Worm (Caenorhabditis elegans): Measurements from ENCODE around the gene cku-70.
"Not testable (repeated sequence)": the region's sequence is repeated elsewhere in the genome, so short reads cannot be mapped to it uniquely, and the experiment has no call there.

The cku-70 gene

ce11 chrIII:11129363-11129762, 25.3 kb upstream of the cku-70 start:
- TF ChIP-seq unc-42 (tag; optimal IDR thresholded peaks at IDR 0.05) (peak; percentile 45), ceh-48 (tag; optimal IDR thresholded peaks at IDR 0.05) (peak; percentile 67), fkh-6 (tag; optimal IDR thresholded peaks at IDR 0.05) (no peak)

ce11 chrIII:11131475-11131874, 23.2 kb upstream of the cku-70 start, which contains the start of gene pha-1:
TSS of gene pha-1 (plus strand) at chrIII:11131775.
- not testable (repeated sequence) for TF ChIP-seq ceh-31, ttx-3, zip-5 (tag; optimal IDR thresholded peaks at IDR 0.05)

- TF ChIP-seq ceh-18 (tag; optimal IDR thresholded peaks at IDR 0.05) (no peak), nfya-1 (tag; optimal IDR thresholded peaks at IDR 0.05) (peak; percentile 16)
Measured at ce11 chrIII:11138922-11139321, 15.7 kb upstream of the cku-70 start, which contains the start of gene fbxa-128. TSS of gene fbxa-128 (minus strand) at chrIII:11139113.

- no peak for TF ChIP-seq sox-2 (GFP tag; IDR thresholded peaks at IDR 0.05)
- peak; percentile 59 for TF ChIP-seq ztf-16 (tag; optimal IDR thresholded peaks at IDR 0.05)
- peak; percentile 82 for TF ChIP-seq C08G9.2 (tag; optimal IDR thresholded peaks at IDR 0.05)
- TF ChIP-seq elt-2 (tag; optimal IDR thresholded peaks at IDR 0.05), result peak; percentile 74
- TF ChIP-seq nhr-232 (tag; optimal IDR thresholded peaks at IDR 0.05), result no peak
- peak; percentile 47 for TF ChIP-seq ttx-3 (tag; optimal IDR thresholded peaks at IDR 0.05)
- no peak for TF ChIP-seq elt-4 (tag; optimal IDR thresholded peaks at IDR 0.05)
- peak; percentile 36 for TF ChIP-seq dmd-4 (tag; optimal IDR thresholded peaks at IDR 0.05; ENCODE audit: borderline replicate concordance)
- TF ChIP-seq ceh-18 (tag; optimal IDR thresholded peaks at IDR 0.05), result peak; percentile 24
- no peak for TF ChIP-seq pha-4 (tag; optimal IDR thresholded peaks at IDR 0.05)
- TF ChIP-seq fax-1 (tag; optimal IDR thresholded peaks at IDR 0.05), result peak; percentile 80
- no peak for TF ChIP-seq unc-55 (GFP tag; optimal IDR thresholded peaks at IDR 0.05)
- TF ChIP-seq pros-1 (tag; optimal IDR thresholded peaks at IDR 0.05), result peak; percentile 38
- TF ChIP-seq C38D4.7 (GFP tag; optimal IDR thresholded peaks at IDR 0.05), result peak; percentile 15
- TF ChIP-seq ama-1 (optimal IDR thresholded peaks at IDR 0.05), result no peak
- peak; percentile 67 for TF ChIP-seq ceh-14 (tag; optimal IDR thresholded peaks at IDR 0.05)
- TF ChIP-seq unc-42 (tag; optimal IDR thresholded peaks at IDR 0.05), result peak; percentile 55
- no peak for TF ChIP-seq Y22D7AL.16 (tag; optimal IDR thresholded peaks at IDR 0.05)
- TF ChIP-seq fkh-6 (tag; optimal IDR thresholded peaks at IDR 0.05), result no peak
- no peak for TF ChIP-seq sox-4 (tag; optimal IDR thresholded peaks at IDR 0.05)
- TF ChIP-seq rnt-1 (tag; optimal IDR thresholded peaks at IDR 0.05), result peak; percentile 88
- peak; percentile 3 for TF ChIP-seq gmeb-2 (tag; optimal IDR thresholded peaks at IDR 0.05)
- TF ChIP-seq ceh-31 (tag; optimal IDR thresholded peaks at IDR 0.05), result peak; percentile 95
- TF ChIP-seq che-1 (tag; optimal IDR thresholded peaks at IDR 0.05), result peak; percentile 13
- TF ChIP-seq ahr-1 (tag; optimal IDR thresholded peaks at IDR 0.05), result peak; percentile 56
- no peak for TF ChIP-seq ceh-19 (GFP tag; optimal IDR thresholded peaks at IDR 0.05)
- no peak for TF ChIP-seq ceh-9 (tag; optimal IDR thresholded peaks at IDR 0.05)
- peak; percentile 87 for TF ChIP-seq ref-2 (tag; optimal IDR thresholded peaks at IDR 0.05)
- no peak for TF ChIP-seq sdc-2 (tag; optimal IDR thresholded peaks at IDR 0.05)
- TF ChIP-seq unc-3 (GFP tag; conservative IDR thresholded peaks at IDR 0.05), result peak; percentile 24; the same call in 1 of the 2 replicates
- no peak for TF ChIP-seq unc-3 (tag; optimal IDR thresholded peaks at IDR 0.05)
- peak; percentile 32 for TF ChIP-seq tbx-7 (tag; optimal IDR thresholded peaks at IDR 0.05)
- TF ChIP-seq madf-2 (tag; optimal IDR thresholded peaks at IDR 0.05), result no peak
- TF ChIP-seq lin-11 (tag; optimal IDR thresholded peaks at IDR 0.05), result no peak
- peak; percentile 23 for TF ChIP-seq hlh-30 (tag; optimal IDR thresholded peaks at IDR 0.05; ENCODE audit: insufficient read depth)
- peak; percentile 85 for TF ChIP-seq zip-5 (tag; optimal IDR thresholded peaks at IDR 0.05)
- no peak for TF ChIP-seq fkh-10 (GFP tag; optimal IDR thresholded peaks at IDR 0.05)
- no peak for TF ChIP-seq K09A11.1 (tag; optimal IDR thresholded peaks at IDR 0.05; ENCODE audit: insufficient read depth)
- peak; percentile 67 for TF ChIP-seq lim-6 (tag; optimal IDR thresholded peaks at IDR 0.05)
- TF ChIP-seq F13H6.1 (tag; optimal IDR thresholded peaks at IDR 0.05), result peak; percentile 49
- peak; percentile 57 for TF ChIP-seq nfya-1 (tag; optimal IDR thresholded peaks at IDR 0.05)
- no peak for TF ChIP-seq mec-3 (tag; optimal IDR thresholded peaks at IDR 0.05; ENCODE audit: borderline replicate concordance)
- peak; percentile 27 for TF ChIP-seq hlh-13 (GFP tag; optimal IDR thresholded peaks at IDR 0.05)
Measured at ce11 chrIII:11141791-11142490, 12.7 kb upstream of the cku-70 start, which contains the start of the genes Y47D3A.1 and pola-1. TSS of gene Y47D3A.1 (minus strand) at chrIII:11141841. TSS of gene pola-1 (plus strand) at chrIII:11142448.
